Fruit fly (Drosophila melanogaster) whole organism, pupa: ENCODE data around the gene Tim17a1.

Experiments used
- CG10348 ChIP-seq: fragments of 200-800 bp; sonication (Bioruptor generic); IDR thresholded peaks from 2 replicates; pipeline ENCODE4 v1.3.6; 2022; ENCODE audit warnings: missing biosample characterization, missing genetic modification characterization
- CG12605 ChIP-seq: fragments of 200-800 bp; sonication (Bioruptor generic); IDR thresholded peaks from 2 replicates; pipeline ENCODE4 v1.3.6; 2022; ENCODE audit warnings: missing biosample characterization, missing genetic modification characterization
- CG13204 ChIP-seq: fragments of 200-800 bp; sonication (Bioruptor generic); optimal IDR thresholded peaks from 2 replicates; lab custom pipeline; 2018; ENCODE audit warnings: missing biosample characterization, mild to moderate bottlenecking, missing genetic modification characterization, moderate library complexity
- CG14655 ChIP-seq: fragments of 200-800 bp; sonication (Bioruptor generic); optimal IDR thresholded peaks from 3 replicates; lab custom pipeline; 2017; ENCODE audit warnings: mild to moderate bottlenecking, missing biosample characterization, missing genetic modification reagents, missing genetic modification characterization
- CG15710 ChIP-seq: fragments of 200-800 bp; sonication (Bioruptor generic); optimal IDR thresholded peaks from 2 replicates; lab custom pipeline; 2018; ENCODE audit warnings: missing biosample characterization, mild to moderate bottlenecking, missing genetic modification characterization, moderate library complexity
- CG17806 ChIP-seq: fragments of 200-800 bp; sonication (Bioruptor generic); optimal IDR thresholded peaks from 2 replicates; lab custom pipeline; 2018; ENCODE audit warnings: missing biosample characterization, mild to moderate bottlenecking, missing genetic modification characterization, moderate library complexity
- CG32121 ChIP-seq: fragments of 200-800 bp; sonication (Bioruptor generic); IDR thresholded peaks from 2 replicates; pipeline ENCODE4 v1.3.6; 2022; ENCODE audit warnings: missing biosample characterization, missing genetic modification characterization
- CG34367 ChIP-seq: fragments of 200-800 bp; sonication (Bioruptor generic); optimal IDR thresholded peaks from 2 replicates; lab custom pipeline; 2018; ENCODE audit warnings: missing biosample characterization, mild to moderate bottlenecking, missing genetic modification characterization
- CG4496 ChIP-seq: fragments of 200-800 bp; sonication (Bioruptor generic); IDR thresholded peaks from 3 replicates; pipeline ENCODE4 v1.3.6; 2022; ENCODE audit warnings: missing biosample characterization, missing genetic modification characterization
- CG8159 ChIP-seq: fragments of 200-800 bp; sonication (Bioruptor generic); optimal IDR thresholded peaks from 3 replicates; lab custom pipeline; 2018; ENCODE audit warnings: missing biosample characterization, mild to moderate bottlenecking, missing genetic modification characterization, moderate library complexity
- CG8301 ChIP-seq: fragments of 200-800 bp; sonication (Bioruptor generic); optimal IDR thresholded peaks from 2 replicates; lab custom pipeline; 2018; ENCODE audit warnings: missing biosample characterization, mild to moderate bottlenecking, missing genetic modification characterization
- CG9948 ChIP-seq: fragments of 200-800 bp; sonication (Bioruptor generic); optimal IDR thresholded peaks from 2 replicates; lab custom pipeline; 2018; ENCODE audit warnings: missing biosample characterization, mild to moderate bottlenecking, missing genetic modification characterization, moderate library complexity
- D1 ChIP-seq: fragments of 200-800 bp; sonication (Bioruptor generic); optimal IDR thresholded peaks from 2 replicates; lab custom pipeline; 2018; ENCODE audit warnings: missing biosample characterization, mild to moderate bottlenecking, missing genetic modification characterization, moderate library complexity
- EcR ChIP-seq: fragments of 200-800 bp; sonication (Bioruptor generic); optimal IDR thresholded peaks from 3 replicates; lab custom pipeline; 2019; ENCODE audit warnings: missing biosample characterization, missing genetic modification characterization, mild to moderate bottlenecking, moderate library complexity, missing genetic modification reagents
- Ets98B ChIP-seq: fragments of 200-800 bp; sonication (Bioruptor generic); IDR thresholded peaks from 2 replicates; pipeline ENCODE4 v1.3.6; 2022; ENCODE audit warnings: missing biosample characterization, missing genetic modification characterization
- Pif1A ChIP-seq: fragments of 200-800 bp; sonication (Bioruptor generic); optimal IDR thresholded peaks from 3 replicates; lab custom pipeline; 2016; ENCODE audit warnings: missing biosample characterization, missing genetic modification characterization
- Pif1B ChIP-seq: fragments of 200-800 bp; sonication (Bioruptor generic); optimal IDR thresholded peaks from 3 replicates; lab custom pipeline; 2016; ENCODE audit warnings: missing biosample characterization, missing genetic modification characterization
- Snoo ChIP-seq: fragments of 200-800 bp; sonication (Bioruptor generic); optimal IDR thresholded peaks from 3 replicates; lab custom pipeline; 2017; ENCODE audit warnings: missing biosample characterization, mild to moderate bottlenecking, missing genetic modification characterization, inconsistent platforms
- fd96Ca ChIP-seq: fragments of 200-800 bp; sonication (Bioruptor generic); IDR thresholded peaks from 3 replicates; pipeline ENCODE4 v1.3.6; 2022; ENCODE audit warnings: missing biosample characterization, missing genetic modification characterization
- gl ChIP-seq: fragments of 200-800 bp; sonication (Bioruptor generic); optimal IDR thresholded peaks from 2 replicates; lab custom pipeline; 2018; ENCODE audit warnings: missing biosample characterization, mild to moderate bottlenecking, missing genetic modification characterization
- rn ChIP-seq: fragments of 200-800 bp; sonication (Bioruptor generic); IDR thresholded peaks from 2 replicates; pipeline ENCODE4 v1.3.6; 2022; ENCODE audit warnings: missing biosample characterization, missing genetic modification characterization

Tim17a1 gene

DNA sequence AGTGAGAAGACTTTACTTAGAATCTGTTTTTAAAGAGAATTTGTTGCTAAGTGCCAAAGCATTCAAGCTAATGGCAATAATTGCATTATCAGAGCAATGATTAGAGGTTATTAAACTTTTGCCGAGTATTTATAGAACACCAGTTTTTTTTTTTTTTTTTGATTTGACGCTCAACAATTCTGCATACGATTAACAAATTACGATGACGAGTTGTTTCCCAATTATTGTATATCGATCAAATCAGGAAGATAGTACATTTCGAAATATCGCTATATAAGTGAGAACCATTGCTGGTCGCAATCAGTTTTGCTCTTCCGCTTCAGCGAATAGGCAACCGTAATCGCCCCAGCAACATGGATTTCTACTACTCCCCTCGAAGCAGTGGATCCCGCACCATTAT is 9.3 kb upstream of the Tim17a1 start, which contains the start of gene GstD4:
Gene GstD4, plus strand, starts transcription at position 301 of the 400 bp plus-strand sequence.
- TF ChIP-seq CG32121 (GFP tag; lab: Robert Waterston, UW) (no peak), Pif1B (GFP tag; lab: Kevin White, UChicago) (no peak), CG17806 (tag; lab: Kevin White, UChicago) (no peak), D1 (tag; lab: Kevin White, UChicago) (no peak), rn (GFP tag; lab: Robert Waterston, UW) (no peak), CG15710 (tag; lab: Kevin White, UChicago) (no peak), CG8159 (no peak), EcR (GFP tag; lab: Kevin White, UChicago) (peak; percentile 21)
- TF ChIP-seq, all 21 proteins: peak for 1

DNA sequence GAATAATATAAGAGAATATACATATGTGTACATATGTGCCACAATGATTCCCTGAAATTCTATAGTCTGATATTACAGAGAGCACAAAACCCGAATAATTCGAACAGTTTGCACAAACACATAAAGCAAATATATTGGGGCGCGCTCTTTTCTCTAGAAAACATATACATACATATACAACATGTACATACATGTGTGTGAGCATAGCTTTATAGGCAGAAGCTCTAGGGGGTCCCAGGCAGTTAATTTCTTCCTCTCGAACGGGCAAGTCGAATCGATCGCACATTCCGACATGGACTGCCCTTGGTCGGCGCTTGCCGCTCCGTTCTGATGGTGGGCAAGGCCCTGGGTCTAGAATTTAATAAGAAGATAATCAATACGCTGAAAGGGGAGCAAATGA is 8.3 kb upstream of the Tim17a1 start, which contains the start of gene GstD3:
Gene GstD3, plus strand, starts transcription at position 269 of the 400 bp plus-strand sequence.
- TF ChIP-seq CG8159 (no peak), EcR (GFP tag; lab: Kevin White, UChicago) (peak; percentile 25)

DNA sequence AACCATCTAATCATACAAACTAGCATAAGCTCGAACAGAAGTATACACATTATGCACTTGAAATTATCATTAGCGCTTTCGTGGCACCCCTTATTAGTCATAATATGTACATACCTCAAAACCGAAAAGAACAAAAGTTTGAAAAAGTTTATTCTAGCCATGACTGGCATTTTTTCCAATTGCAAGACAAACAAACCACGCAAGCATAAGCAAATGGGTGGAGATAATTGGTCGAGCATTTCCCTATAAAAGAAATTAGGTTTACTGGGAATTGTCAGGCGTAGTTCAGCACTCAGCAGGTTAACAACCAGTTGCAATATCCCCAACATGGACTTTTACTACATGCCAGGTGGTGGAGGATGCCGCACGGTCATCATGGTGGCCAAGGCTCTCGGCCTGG is 7.2 kb upstream of the Tim17a1 start, which contains the start of gene GstD2:
Gene GstD2, plus strand, starts transcription at position 301 of the 400 bp plus-strand sequence.
- TF ChIP-seq CG4496 (GFP tag; lab: Robert Waterston, UW) (no peak), CG8159 (no peak), Pif1A (GFP tag; lab: Kevin White, UChicago) (no peak), CG32121 (GFP tag; lab: Robert Waterston, UW) (no peak), CG12605 (GFP tag; lab: Robert Waterston, UW) (no peak), Pif1B (GFP tag; lab: Kevin White, UChicago) (no peak), Ets98B (no peak), CG10348 (no peak), D1 (tag; lab: Kevin White, UChicago) (no peak), gl (tag; lab: Kevin White, UChicago) (no peak), rn (GFP tag; lab: Robert Waterston, UW) (no peak), CG15710 (tag; lab: Kevin White, UChicago) (no peak), EcR (GFP tag; lab: Kevin White, UChicago) (no peak), CG17806 (tag; lab: Kevin White, UChicago) (no peak), CG34367 (tag; lab: Kevin White, UChicago) (no peak), CG14655 (GFP tag; lab: Kevin White, UChicago) (no peak)

DNA sequence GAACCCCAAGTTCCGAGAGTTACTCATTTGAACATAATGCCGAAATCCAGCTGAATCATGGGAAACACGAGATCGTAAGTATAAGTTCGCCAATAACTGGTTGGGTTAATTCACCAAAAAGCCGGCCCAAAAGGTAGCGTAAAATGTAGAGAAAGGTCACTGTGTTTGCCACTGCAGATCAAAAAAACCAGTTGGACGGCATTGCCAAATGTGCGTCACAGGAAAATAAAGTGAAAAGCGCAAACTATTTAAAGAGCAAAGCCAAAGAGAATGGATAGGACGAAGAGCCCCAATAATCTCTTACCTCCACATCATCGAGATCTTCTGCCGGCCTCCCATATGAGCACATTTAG is 6.1 kb upstream of the Tim17a1 start:
- TF ChIP-seq CG4496 (GFP tag; lab: Robert Waterston, UW) (no peak), CG12605 (GFP tag; lab: Robert Waterston, UW) (peak; percentile 10; the same call in 1 of the 2 replicates), EcR (GFP tag; lab: Kevin White, UChicago) (peak; percentile 84), fd96Ca (GFP tag; lab: Robert Waterston, UW) (no peak)
- TF ChIP-seq, all 21 proteins: peak for 2

DNA sequence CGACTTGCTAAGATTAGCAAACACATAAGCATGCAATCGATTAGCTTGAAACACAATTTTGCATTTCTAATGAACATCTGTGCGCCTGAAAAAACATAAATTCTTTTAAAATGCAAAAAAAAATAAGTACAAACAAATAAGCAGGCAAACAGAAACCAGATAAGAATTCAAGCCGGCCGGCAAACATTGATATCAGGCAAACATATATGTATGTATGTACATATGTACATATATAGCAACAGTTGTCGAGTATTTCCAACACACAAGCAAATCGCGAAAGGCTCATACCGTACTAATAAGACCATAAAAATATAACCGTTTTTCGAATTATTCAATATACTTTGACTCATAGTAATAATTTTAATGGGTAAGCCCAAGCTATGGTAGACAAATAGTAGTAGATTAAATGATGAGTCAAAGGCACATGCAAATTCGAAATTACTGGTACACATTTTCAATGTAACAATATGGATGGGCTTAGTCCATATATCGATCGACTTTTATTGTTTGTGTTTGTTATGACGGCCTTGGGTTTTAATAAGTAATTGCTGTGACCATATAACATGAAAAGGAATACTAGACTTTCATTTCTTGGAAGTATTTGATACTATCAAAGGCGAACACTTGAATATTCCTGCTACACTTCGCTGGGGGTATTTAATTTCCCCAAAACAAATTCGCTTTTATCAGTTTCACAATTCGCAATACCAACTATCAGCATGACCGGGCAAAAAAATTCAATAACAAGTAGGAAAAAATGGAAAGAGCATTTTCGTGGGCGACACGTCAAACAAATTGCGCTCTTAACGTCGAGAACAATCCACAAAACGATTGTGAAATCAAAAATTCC is 5.5 kb upstream of the Tim17a1 start:
- TF ChIP-seq rn (GFP tag; lab: Robert Waterston, UW) (no peak), CG13204 (GFP tag; lab: Kevin White, UChicago) (no peak), fd96Ca (GFP tag; lab: Robert Waterston, UW) (no peak), Pif1A (GFP tag; lab: Kevin White, UChicago) (no peak), CG9948 (tag; lab: Kevin White, UChicago) (no peak)

DNA sequence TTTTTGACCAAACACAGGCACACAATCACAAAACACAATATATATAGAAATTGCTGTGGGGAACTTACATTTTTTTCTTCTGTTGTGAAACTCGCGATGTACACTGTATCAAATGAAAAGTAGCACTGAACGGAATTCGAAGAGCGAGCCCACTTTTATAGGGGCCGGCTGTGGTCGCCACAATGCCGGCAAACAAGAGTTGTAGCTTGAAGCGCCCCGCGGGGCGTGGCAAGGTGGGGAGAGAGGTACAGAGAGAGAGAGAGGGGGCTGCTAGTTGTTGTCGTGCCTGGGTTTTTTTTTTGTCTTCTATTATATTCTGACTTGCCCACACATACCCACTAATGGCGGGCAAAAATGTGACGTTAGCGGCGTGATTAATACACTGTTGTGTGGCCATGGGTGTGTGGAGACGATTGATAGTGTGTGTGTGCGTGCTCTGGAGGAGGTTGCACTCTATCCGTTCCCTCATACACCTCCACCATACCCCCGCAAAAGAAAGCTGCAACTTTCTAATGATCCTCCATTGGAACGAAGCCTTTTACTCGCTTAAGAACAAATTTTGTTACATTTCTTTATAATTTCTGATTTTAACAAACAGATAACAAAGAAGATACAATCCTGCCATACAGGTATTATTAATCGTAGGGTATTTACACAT is 4.8 kb upstream of the Tim17a1 start, which contains the start of gene GstD1:
Gene GstD1, minus strand, starts transcription at position 134 of the 658 bp plus-strand sequence.
- TF ChIP-seq Ets98B (peak; percentile 90), CG13204 (GFP tag; lab: Kevin White, UChicago) (no peak), fd96Ca (GFP tag; lab: Robert Waterston, UW) (peak; percentile 89; the same call in 2 of the 3 replicates), Snoo (tag; lab: Kevin White, UChicago) (peak; percentile 14), CG17806 (tag; lab: Kevin White, UChicago) (peak; percentile 39), EcR (GFP tag; lab: Kevin White, UChicago) (peak; percentile 48), D1 (tag; lab: Kevin White, UChicago) (no peak), CG8159 (peak; percentile 47), CG9948 (tag; lab: Kevin White, UChicago) (peak; percentile 72), CG14655 (GFP tag; lab: Kevin White, UChicago) (peak; percentile 86), Pif1B (GFP tag; lab: Kevin White, UChicago) (peak; percentile 38), gl (tag; lab: Kevin White, UChicago) (no peak), CG8301 (tag; lab: Kevin White, UChicago) (peak; percentile 88), CG15710 (tag; lab: Kevin White, UChicago) (peak; percentile 24), CG34367 (tag; lab: Kevin White, UChicago) (peak; percentile 17), CG32121 (GFP tag; lab: Robert Waterston, UW) (peak; percentile 92), Pif1A (GFP tag; lab: Kevin White, UChicago) (peak; percentile 53), CG12605 (GFP tag; lab: Robert Waterston, UW) (peak; percentile 75), CG4496 (GFP tag; lab: Robert Waterston, UW) (peak; percentile 74), CG10348 (peak; percentile 30), rn (GFP tag; lab: Robert Waterston, UW) (no peak)
